Worm (Caenorhabditis elegans): ENCODE measurements around the gene K01C8.2.

DNA sequence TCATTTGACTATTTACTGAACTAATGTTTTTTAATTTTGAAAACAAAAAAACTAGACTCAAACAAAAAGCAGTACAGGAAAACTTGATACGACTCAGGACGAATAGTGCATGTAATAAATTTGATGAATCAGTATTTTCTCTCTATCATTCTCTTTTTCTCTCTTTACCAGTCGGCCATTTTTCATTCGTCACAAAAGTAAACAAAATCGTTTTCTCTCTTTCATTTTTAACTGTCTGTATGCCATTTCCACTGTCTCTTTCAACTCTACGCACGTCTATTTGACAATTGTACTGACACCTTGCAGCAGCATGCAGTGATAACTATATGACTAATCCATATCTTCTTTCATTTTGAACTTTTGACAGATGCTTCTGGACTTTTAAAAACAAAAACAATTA is 20.5 kb downstream of the K01C8.2 start, which contains the start of the genes F35C11.2 and F35C11.4:
- TF ChIP-seq jun-1 (tag; optimal IDR thresholded peaks at IDR 0.05) (no peak), mdl-1 (tag; optimal IDR thresholded peaks at IDR 0.05) (no peak), F44E2.7 (GFP tag; IDR thresholded peaks at IDR 0.05) (no peak), ama-1 (optimal IDR thresholded peaks at IDR 0.05) (no peak), unc-39 (tag; optimal IDR thresholded peaks at IDR 0.05) (no peak), nhr-10 (tag; optimal IDR thresholded peaks at IDR 0.05) (no peak), lin-39 (tag; optimal IDR thresholded peaks at IDR 0.05) (no peak), pqm-1 (tag; optimal IDR thresholded peaks at IDR 0.05) (peak; percentile 64), nhr-42 (GFP tag; IDR thresholded peaks at IDR 0.05) (no peak), mxl-2 (GFP tag; conservative IDR thresholded peaks at IDR 0.05) (no peak), ceh-28 (tag; optimal IDR thresholded peaks at IDR 0.05) (no peak), nhr-237 (tag; optimal IDR thresholded peaks at IDR 0.05) (no peak), zag-1 (tag; optimal IDR thresholded peaks at IDR 0.05) (no peak)

Data from whole organism, L4 larva.